Worm (Caenorhabditis elegans): ENCODE measurements around the gene C29H12.2.

- TF ChIP-seq snpc-4 (tag; optimal IDR thresholded peaks at IDR 0.05) (no peak), unc-55 (GFP tag; optimal IDR thresholded peaks at IDR 0.05) (peak; percentile 54), unc-39 (tag; optimal IDR thresholded peaks at IDR 0.05) (no peak), nhr-77 (tag; optimal IDR thresholded peaks at IDR 0.05) (no peak), nhr-23 (tag; optimal IDR thresholded peaks at IDR 0.05) (no peak), F13H6.1 (tag; optimal IDR thresholded peaks at IDR 0.05) (no peak), skn-1 (tag; optimal IDR thresholded peaks at IDR 0.05) (no peak)
These were observed 776 bp upstream of the C29H12.2 start for ce11 chrII:6122641-6123424.

Data from whole organism, L2 larva.